In the genomic region with DNA sequence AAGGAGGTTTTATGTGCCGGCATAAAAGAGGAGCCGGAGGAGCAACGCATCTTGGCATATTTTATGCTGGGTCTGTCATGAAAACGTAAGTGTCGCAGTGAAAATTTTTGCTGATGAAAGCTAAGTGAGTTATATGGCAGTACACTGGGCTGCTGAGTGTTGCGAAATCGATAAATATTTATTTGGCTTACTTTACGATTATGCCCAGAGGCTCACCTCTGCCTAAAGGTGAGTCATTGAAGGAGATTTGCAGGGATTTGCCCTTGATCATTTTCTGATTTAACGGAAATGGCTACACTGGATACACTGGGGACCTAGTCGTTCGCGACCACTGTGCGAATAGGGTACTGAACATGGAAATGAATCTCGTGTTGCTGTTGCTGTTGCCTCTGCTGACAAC, we compare ENCODE assay signal across 1 fruit fly cellular context.
TF ChIP-seq lines count a peak whose summit lies in the region.

No protein-coding gene starts in this region.

TF ChIP-seq in whole organism, prepupa, 60 proteins besides CTCF, POLR2A, EP300 and RAD21 (continued from another document):
- TF ChIP-seq Eip93F (GFP tag; optimal IDR thresholded peaks at IDR 0.05; lab: Kevin White, UChicago) (no peak), dac (GFP tag; optimal IDR thresholded peaks at IDR 0.05; lab: Kevin White, UChicago) (no peak), CG15336 (GFP tag; IDR thresholded peaks at IDR 0.05; lab: Robert Waterston, UW) (peak; percentile 48; the same call in 1 of the 2 replicates), CG32006 (GFP tag; optimal IDR thresholded peaks at IDR 0.05; lab: Kevin White, UChicago) (peak; percentile 59), Sox14 (GFP tag; optimal IDR thresholded peaks at IDR 0.05; lab: Kevin White, UChicago) (no peak)
